Fruit fly (Drosophila melanogaster) whole organism, prepupa: ENCODE measurements around the gene CecA1.
A peak's percentile ranks its signal among the peaks of the same experiment; 100 is the strongest.

Experiments used
- Eip75B ChIP-seq: fragments of 200-800 bp; sonication (Bioruptor generic); optimal IDR thresholded peaks from 3 replicates; lab custom pipeline; 2016; ENCODE audit warnings: missing biosample characterization, missing genetic modification characterization
- svp ChIP-seq: fragments of 200-800 bp; sonication (Bioruptor generic); peaks from one replicate; lab custom pipeline; 2016; ENCODE audit warnings: missing biosample characterization, missing genetic modification characterization

DNA sequence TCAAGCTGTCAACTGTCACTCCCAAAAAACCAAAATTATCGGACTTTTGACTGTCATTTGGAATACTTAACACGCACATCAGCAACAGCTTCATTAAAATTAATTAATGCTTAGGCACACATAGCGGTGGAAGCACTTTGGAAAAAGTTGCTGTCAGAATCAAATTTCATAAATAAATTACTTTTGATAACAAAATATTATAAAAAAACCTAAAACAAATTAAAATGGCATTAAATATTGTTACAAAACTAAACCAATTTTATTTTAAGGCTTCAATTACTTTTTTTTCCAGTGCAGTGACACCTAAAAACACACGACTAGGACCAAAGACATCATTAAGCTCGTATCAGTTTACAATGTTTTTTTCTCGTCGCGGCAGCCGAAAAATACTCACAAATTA is 45.6 kb downstream of the CecA1 start:
- TF ChIP-seq Eip75B: no peak
- peak; percentile 51 for TF ChIP-seq svp
